Worm (Caenorhabditis elegans) whole organism, early embryonic: Measurements from ENCODE around the gene F45E4.6.
"Not testable (repeated sequence)": the region's sequence is repeated elsewhere in the genome, so short reads cannot be mapped to it uniquely, and the experiment has no call there.

Source experiments
- B0310.2 ChIP-seq: sonication (generic microtip); optimal IDR thresholded peaks from 2 replicates; lab custom pipeline; 2016; ENCODE audit warnings: mild to moderate bottlenecking, missing genetic modification characterization, missing compliant biosample characterization
- F13C5.2 ChIP-seq: sonication (generic microtip); optimal IDR thresholded peaks from 2 replicates; lab custom pipeline; 2017; ENCODE audit warnings: mild to moderate bottlenecking, missing genetic modification characterization, inconsistent platforms, missing compliant biosample characterization
- aly-1 ChIP-seq: sonication (generic microtip); optimal IDR thresholded peaks from 2 replicates; lab custom pipeline; 2016; ENCODE audit warnings: missing genetic modification characterization, missing compliant biosample characterization
- ama-1 ChIP-seq: fragments of 150-350 bp; optimal IDR thresholded peaks from 2 replicates; lab custom pipeline; 2014
- ceh-13 ChIP-seq: fragments of 200-800 bp; sonication (Bioruptor generic); optimal IDR thresholded peaks from 2 replicates; lab custom pipeline; 2018; ENCODE audit warnings: mild to moderate bottlenecking, missing genetic modification characterization, missing compliant biosample characterization
- ceh-36 ChIP-seq: sonication (generic microtip); optimal IDR thresholded peaks from 2 replicates; lab custom pipeline; 2016; ENCODE audit warnings: missing genetic modification characterization, inconsistent platforms, missing compliant biosample characterization
- ets-7 ChIP-seq: sonication (generic microtip); optimal IDR thresholded peaks from 2 replicates; lab custom pipeline; 2016; ENCODE audit warnings: missing genotype, missing genetic modification characterization, missing compliant biosample characterization
- flt-1 ChIP-seq: fragments of 200-800 bp; sonication (Bioruptor generic); IDR thresholded peaks from 2 replicates; pipeline ENCODE4 v1.3.6; 2022; ENCODE audit warnings: missing genetic modification characterization, missing compliant biosample characterization
- hmbx-1 ChIP-seq: sonication (generic microtip); optimal IDR thresholded peaks from 2 replicates; lab custom pipeline; 2016; ENCODE audit warnings: mild to moderate bottlenecking, missing genetic modification characterization, missing compliant biosample characterization
- hmg-4 ChIP-seq: fragments of 200-800 bp; sonication (Bioruptor generic); optimal IDR thresholded peaks from 2 replicates; lab custom pipeline; 2018; ENCODE audit warnings: mild to moderate bottlenecking, missing genetic modification characterization, missing compliant biosample characterization
- hnd-1 ChIP-seq: sonication (generic microtip); optimal IDR thresholded peaks from 2 replicates; lab custom pipeline; 2016; ENCODE audit warnings: missing genetic modification characterization, missing compliant biosample characterization
- pes-1 ChIP-seq: fragments of 200-800 bp; sonication (Bioruptor generic); IDR thresholded peaks from 2 replicates; pipeline ENCODE4 v1.3.6; 2022; ENCODE audit warnings: missing genetic modification reagents, missing genetic modification characterization, missing compliant biosample characterization
- scrt-1 ChIP-seq: fragments of 200-800 bp; sonication (Bioruptor generic); IDR thresholded peaks from 2 replicates; pipeline ENCODE4 v1.3.6; 2022; ENCODE audit warnings: missing genetic modification characterization, missing compliant biosample characterization
- sea-1 ChIP-seq: fragments of 200-800 bp; sonication (Bioruptor generic); conservative IDR thresholded peaks from 2 replicates; pipeline ENCODE4 v1.3.6; 2022; ENCODE audit warnings: missing genetic modification characterization, missing compliant biosample characterization
- tbx-11 ChIP-seq: fragments of 200-800 bp; sonication (Bioruptor generic); IDR thresholded peaks from 2 replicates; pipeline ENCODE4 v1.3.6; 2022; ENCODE audit warnings: missing genetic modification characterization, missing compliant biosample characterization
- tbx-37 ChIP-seq: fragments of 200-800 bp; sonication (Bioruptor generic); conservative IDR thresholded peaks from 2 replicates; pipeline ENCODE4 v1.3.6; 2022; ENCODE audit warnings: missing genetic modification reagents, missing genetic modification characterization, missing compliant biosample characterization
- tra-4 ChIP-seq: sonication (generic microtip); optimal IDR thresholded peaks from 2 replicates; lab custom pipeline; 2017; ENCODE audit warnings: missing genetic modification characterization, missing compliant biosample characterization

Gene F45E4.6

DNA sequence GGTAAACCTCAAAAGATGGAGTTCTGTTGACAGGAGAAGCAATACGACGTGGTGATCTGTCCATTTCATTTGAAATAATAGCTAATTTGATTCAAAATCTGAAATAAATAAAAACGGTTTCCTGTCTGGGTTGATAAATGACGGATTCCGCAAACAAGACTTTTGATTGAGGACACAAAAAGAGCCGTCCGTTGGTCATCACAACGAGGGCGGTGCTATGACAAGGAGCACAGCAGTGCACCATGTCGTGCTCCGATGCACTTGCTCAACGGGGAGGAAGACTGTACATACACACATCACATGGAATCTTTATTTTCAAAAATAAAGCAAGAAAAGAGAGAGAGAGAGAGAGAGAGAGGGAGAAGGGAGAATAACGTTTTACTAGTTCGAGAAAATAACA lies 9.4 kb upstream of the F45E4.6 start, which contains the start of gene nep-16:
nep-16 (minus strand) TSS at position 101 of the 400 bp plus-strand sequence.
- TF ChIP-seq tbx-37 (GFP tag; lab: Robert Waterston, UW), result no peak
- TF ChIP-seq B0310.2 (tag; lab: Kevin White, UChicago), result no peak
- TF ChIP-seq hmbx-1 (tag; lab: Kevin White, UChicago), result no peak

DNA sequence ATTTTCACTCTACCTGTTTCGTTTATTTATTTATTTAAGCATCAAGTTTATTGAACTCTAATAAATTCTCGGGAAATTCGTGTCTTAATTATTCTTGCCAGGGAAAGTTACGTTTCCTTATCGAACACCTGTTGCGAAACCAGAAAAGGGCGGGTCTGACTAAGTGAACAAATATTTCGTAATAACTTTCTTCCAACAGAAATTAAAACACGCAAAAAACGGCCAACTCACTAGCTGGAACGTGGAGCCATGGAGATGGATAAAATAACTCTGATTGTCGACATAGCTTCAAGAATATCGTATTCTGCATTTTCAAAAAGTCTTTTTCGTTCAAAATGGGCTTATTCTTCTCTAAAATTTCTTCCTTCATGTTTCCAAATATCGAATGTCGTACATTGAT lies 2.2 kb upstream of the F45E4.6 start, which contains the start of gene warf-1:
warf-1 (plus strand) TSS at position 209 of the 400 bp plus-strand sequence.
- not testable (repeated sequence) for TF ChIP-seq pes-1 (GFP tag; lab: Robert Waterston, UW); scrt-1 (GFP tag; lab: Robert Waterston, UW); tra-4

DNA sequence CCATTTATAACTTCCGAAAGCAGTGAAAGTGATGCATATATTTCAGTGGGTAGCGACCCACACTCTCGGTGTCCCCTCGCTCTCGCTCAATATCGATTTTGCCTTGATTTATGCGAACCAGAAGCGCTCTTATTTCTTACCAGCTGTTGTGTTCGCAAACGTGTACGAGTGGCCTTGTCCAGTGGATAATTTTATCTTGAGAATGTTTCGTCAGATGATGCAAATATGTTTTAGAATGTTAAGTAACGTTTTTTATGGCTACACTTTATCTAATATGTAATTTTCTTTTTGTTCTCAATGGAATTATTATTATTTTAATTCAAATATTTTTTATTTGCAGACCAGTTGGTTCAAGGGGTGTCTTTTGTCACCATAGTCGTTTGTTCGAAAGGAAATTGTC lies 672 bp upstream of the F45E4.6 start, which contains the start of gene plp-1:
plp-1 (plus strand) TSS at position 341 of the 400 bp plus-strand sequence.
- TF ChIP-seq scrt-1 (GFP tag; lab: Robert Waterston, UW) (no peak), F13C5.2 (tag; lab: Kevin White, UChicago) (no peak), tbx-11 (GFP tag; lab: Robert Waterston, UW) (no peak)

DNA sequence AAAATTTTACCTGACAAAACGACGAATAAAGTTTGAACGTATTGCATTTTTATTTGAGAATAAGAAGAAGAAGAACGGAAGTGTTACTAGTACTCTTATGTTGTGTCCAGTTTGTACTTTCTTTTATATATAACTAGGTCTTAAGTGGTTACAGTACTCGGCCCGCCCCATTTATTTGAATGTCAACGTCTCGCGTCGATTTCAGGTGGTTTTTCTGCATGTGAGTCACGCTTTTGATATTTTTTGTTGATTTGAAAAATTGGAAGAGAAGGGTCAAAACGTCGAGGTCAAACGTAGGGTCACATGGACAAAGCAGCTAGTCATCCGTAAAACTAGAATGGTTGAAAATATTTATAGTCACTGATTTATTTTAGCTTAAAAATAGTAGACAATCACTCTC lies 3.4 kb downstream of the F45E4.6 start, which contains the start of gene F45E4.5:
F45E4.5 (minus strand) TSS at position 101 of the 400 bp plus-strand sequence.
- no peak for TF ChIP-seq pes-1 (GFP tag; lab: Robert Waterston, UW)
- TF ChIP-seq tra-4, result no peak
- TF ChIP-seq hnd-1, result no peak
- no peak for TF ChIP-seq flt-1
- TF ChIP-seq hmbx-1 (tag; lab: Kevin White, UChicago), result no peak
- TF ChIP-seq ceh-36 (tag; lab: Kevin White, UChicago), result no peak
- no peak for TF ChIP-seq tbx-11 (GFP tag; lab: Robert Waterston, UW)
- no peak for TF ChIP-seq scrt-1 (GFP tag; lab: Robert Waterston, UW)
- no peak for TF ChIP-seq ceh-13
- TF ChIP-seq sea-1, result no peak

DNA sequence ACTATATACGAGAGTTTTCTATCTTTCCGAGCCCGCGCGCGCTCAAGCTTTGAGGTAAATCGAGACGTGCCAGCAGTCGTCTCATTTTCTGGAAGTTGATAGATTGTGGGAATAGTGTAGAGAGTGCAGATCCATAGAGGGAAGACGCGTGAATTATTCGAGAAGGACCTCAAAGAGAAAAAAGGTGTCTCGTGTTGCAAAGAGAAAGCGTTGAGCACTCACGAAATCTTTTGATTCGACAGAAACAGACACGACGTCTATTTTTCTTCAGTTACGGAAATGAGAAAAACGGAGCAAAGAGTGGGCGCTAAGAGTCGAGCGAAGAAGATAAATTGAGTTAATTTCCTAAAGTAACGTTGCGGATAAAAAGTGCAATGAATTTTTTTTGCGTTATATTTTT lies 8.5 kb downstream of the F45E4.6 start:
- no peak for TF ChIP-seq B0310.2 (tag; lab: Kevin White, UChicago)
- no peak for TF ChIP-seq ama-1 (lab: Kevin White, UChicago)
- no peak for TF ChIP-seq F13C5.2 (tag; lab: Kevin White, UChicago)

DNA sequence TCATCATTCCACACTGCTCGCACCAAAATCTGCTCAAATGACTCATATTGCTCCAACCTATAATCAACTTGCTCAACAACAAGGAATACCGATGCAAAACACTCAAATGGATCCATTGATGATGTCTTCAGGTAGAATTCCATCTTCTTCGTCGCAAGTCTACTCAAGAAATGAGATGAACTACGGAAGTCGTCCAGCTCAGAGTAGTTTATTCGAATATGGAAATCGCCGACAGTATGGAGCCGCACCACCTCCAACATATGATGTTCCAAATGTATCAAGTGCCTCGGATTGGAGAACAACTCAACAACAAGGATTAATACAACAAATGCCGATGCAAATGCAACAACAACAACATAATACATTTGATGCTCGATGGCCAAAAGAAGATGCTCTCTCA lies 9.3 kb downstream of the F45E4.6 start:
- TF ChIP-seq scrt-1 (GFP tag; lab: Robert Waterston, UW), result no peak
- no peak for TF ChIP-seq tbx-11 (GFP tag; lab: Robert Waterston, UW)
- TF ChIP-seq ets-7 (tag; lab: Kevin White, UChicago), result no peak
- TF ChIP-seq B0310.2 (tag; lab: Kevin White, UChicago), result no peak
- TF ChIP-seq F13C5.2 (tag; lab: Kevin White, UChicago), result no peak
- no peak for TF ChIP-seq tra-4

DNA sequence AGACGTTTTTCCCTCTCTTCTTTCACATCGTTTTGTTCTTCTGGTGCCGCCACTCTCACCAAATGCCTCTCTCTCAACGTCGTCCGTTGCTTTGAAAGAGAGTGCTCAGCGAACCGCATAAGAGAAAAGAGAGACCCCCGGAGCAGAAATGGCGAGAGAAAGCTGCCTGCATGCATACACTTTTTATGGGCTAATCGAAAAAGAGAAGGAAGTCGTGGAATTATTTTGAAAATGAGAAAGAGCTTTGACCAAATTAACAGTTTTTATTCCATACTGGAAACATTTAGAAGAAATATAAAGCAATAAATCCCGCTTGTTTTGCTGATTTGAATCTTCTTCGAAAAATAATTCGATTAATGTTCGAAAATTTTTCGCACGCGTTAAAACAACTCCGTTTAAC lies 11.9 kb downstream of the F45E4.6 start:
- TF ChIP-seq aly-1 (tag; lab: Kevin White, UChicago) (no peak), B0310.2 (tag; lab: Kevin White, UChicago) (no peak), flt-1 (no peak), tbx-37 (GFP tag; lab: Robert Waterston, UW) (no peak), hmg-4 (GFP tag; lab: Kevin White, UChicago) (no peak), pes-1 (GFP tag; lab: Robert Waterston, UW) (no peak), hmbx-1 (tag; lab: Kevin White, UChicago) (no peak)

DNA sequence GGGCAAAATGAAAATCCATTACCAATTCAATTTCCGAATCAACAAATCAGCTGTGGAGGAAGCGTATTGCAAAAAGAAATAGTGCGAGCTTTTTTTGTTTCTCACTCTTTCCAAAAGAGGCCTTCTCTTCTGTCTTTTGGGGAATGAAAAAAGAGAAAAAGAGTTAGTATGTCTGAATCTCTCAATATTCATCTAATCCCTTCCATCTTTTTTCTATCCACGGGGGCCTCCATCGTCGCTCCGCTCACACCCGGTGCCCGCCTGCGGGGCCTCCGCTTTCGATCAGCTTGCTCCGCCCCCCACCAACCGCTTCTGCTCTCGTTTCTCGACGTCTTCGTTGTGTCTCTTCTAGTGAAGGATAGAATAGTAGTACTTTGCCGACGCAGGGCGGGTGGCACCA lies 13.1 kb downstream of the F45E4.6 start:
- TF ChIP-seq B0310.2 (tag; lab: Kevin White, UChicago) (no peak), tbx-11 (GFP tag; lab: Robert Waterston, UW) (0 out of 2 replicates have a peak, but pooled peaks have one; percentile 21), sea-1 (0 out of 2 replicates have a peak, but pooled peaks have one; percentile 9), aly-1 (tag; lab: Kevin White, UChicago) (no peak)

DNA sequence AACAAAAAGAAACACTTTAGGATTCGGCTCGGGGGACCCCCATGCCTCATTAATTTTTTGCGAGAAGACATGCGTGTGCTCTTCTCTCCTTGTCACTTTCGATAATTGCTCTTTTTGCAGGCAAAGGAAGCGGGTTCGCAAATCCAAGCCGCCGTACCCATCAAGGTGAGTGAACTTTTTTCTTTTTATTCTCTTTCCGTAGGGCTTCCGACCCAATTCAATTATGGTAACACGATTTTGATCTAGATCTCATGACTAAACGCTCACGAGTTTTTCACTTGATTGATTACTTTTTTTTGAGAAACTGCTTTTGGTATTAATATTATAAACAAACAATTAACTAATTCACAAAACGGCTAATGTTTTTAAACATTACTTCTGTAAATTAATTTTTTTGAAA lies 19.8 kb downstream of the F45E4.6 start:
- no peak for TF ChIP-seq ceh-36 (tag; lab: Kevin White, UChicago)
- TF ChIP-seq ets-7 (tag; lab: Kevin White, UChicago), result no peak
- TF ChIP-seq ceh-13, result no peak
- no peak for TF ChIP-seq tbx-37 (GFP tag; lab: Robert Waterston, UW)

DNA sequence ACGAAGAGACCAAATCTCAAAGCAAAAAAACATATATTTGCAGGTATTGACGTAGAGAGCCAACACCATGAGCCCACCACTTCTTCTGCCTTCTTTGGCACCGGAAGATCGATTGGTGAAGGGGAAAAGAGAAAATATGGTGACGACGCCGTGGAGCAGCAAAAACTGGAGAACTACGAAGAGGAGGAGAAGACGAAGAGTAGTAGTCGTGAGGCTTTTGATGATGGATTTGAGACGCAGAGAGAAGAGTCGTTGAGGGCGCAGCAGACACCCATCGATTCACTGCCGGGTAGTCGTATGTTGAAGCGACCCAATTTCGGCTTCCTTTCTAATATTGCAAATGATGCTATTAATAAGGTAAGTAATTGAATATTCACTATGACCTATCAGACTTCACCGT lies 21.0 kb downstream of the F45E4.6 start:
- TF ChIP-seq ama-1 (lab: Kevin White, UChicago) (no peak), hnd-1 (no peak), pes-1 (GFP tag; lab: Robert Waterston, UW) (no peak), scrt-1 (GFP tag; lab: Robert Waterston, UW) (no peak), tbx-37 (GFP tag; lab: Robert Waterston, UW) (no peak), aly-1 (tag; lab: Kevin White, UChicago) (no peak), sea-1 (no peak), ceh-13 (no peak), ets-7 (tag; lab: Kevin White, UChicago) (no peak), hmg-4 (GFP tag; lab: Kevin White, UChicago) (no peak), flt-1 (no peak), B0310.2 (tag; lab: Kevin White, UChicago) (no peak), tra-4 (no peak)
